Worm (Caenorhabditis elegans) whole organism, L1 larva: ENCODE results near the gene str-111.

Experiments
- aly-2 ChIP-seq: fragments of 150-350 bp; optimal IDR thresholded peaks from 2 replicates; lab custom pipeline; 2014; ENCODE audit warnings: missing biosample characterization, missing genetic modification characterization
- dsc-1 ChIP-seq: sonication (generic microtip); optimal IDR thresholded peaks from 2 replicates; lab custom pipeline; 2016; ENCODE audit warnings: mild to moderate bottlenecking, missing genetic modification characterization, missing compliant biosample characterization
- efl-1 ChIP-seq, 4 experiments: fragments of 150-350 bp; optimal IDR thresholded peaks in 3 of 4; peaks in 1 of 4; 1 replicate in 1 of 4; 2 replicates in 3 of 4; lab custom pipeline; 2014; ENCODE audit warnings: missing biosample characterization in 2 of 4, missing genetic modification characterization in 2 of 4, missing genetic modification reagents in 2 of 4
- egl-13 ChIP-seq: sonication (generic microtip); optimal IDR thresholded peaks from 2 replicates; lab custom pipeline; 2016; ENCODE audit warnings: missing genotype, missing genetic modification reagents, missing genetic modification characterization, missing compliant biosample characterization
- egl-27 ChIP-seq, 2 experiments: fragments of 150-350 bp in 1 of 2; sonication (generic microtip); optimal IDR thresholded peaks; 3 replicates each; lab custom pipeline; 2017 to 2018; ENCODE audit warnings: missing biosample characterization in 2 of 2, missing genetic modification characterization in 2 of 2, missing genetic modification reagents in 2 of 2
- lin-15B ChIP-seq: fragments of 150-350 bp; sonication (generic microtip); optimal IDR thresholded peaks from 3 replicates; lab custom pipeline; 2014; ENCODE audit warnings: missing biosample characterization, missing genetic modification characterization
- lsy-2 ChIP-seq, 2 experiments: fragments of 150-350 bp; optimal IDR thresholded peaks; 2 replicates each; lab custom pipeline; 2014; ENCODE audit warnings: missing biosample characterization in 2 of 2, missing genetic modification characterization in 2 of 2
- rnt-1 ChIP-seq: sonication (generic microtip); optimal IDR thresholded peaks from 2 replicates; lab custom pipeline; 2016; ENCODE audit warnings: mild to moderate bottlenecking, missing genetic modification characterization, moderate library complexity, missing compliant biosample characterization
- snpc-4 ChIP-seq: fragments of 150-350 bp; optimal IDR thresholded peaks from 2 replicates; lab custom pipeline; 2014; ENCODE audit warnings: missing biosample characterization, missing genetic modification characterization
- unc-98 ChIP-seq: fragments of 200-800 bp; sonication (Bioruptor generic); IDR thresholded peaks from 2 replicates; pipeline ENCODE4 v1.3.6; 2022; ENCODE audit warnings: missing genetic modification characterization, missing compliant biosample characterization

- TF ChIP-seq lin-15B (no peak), aly-2 (tag; lab: Kevin White, UChicago) (no peak), dsc-1 (no peak), egl-13 (no peak), unc-98 (GFP tag; lab: Robert Waterston, UW) (no peak), lsy-2 (tag; optimal IDR thresholded peaks at IDR 0.05; lab: Kevin White, UChicago) (no peak), snpc-4 (tag; lab: Kevin White, UChicago) (no peak), egl-27 (tag; optimal IDR thresholded peaks at IDR 0.05; lab: Kevin White, UChicago) (no peak), efl-1 (optimal IDR thresholded peaks at IDR 0.05; lab: Kevin White, UChicago) (no peak), efl-1 (GFP tag; optimal IDR thresholded peaks at IDR 0.05 in 1 of 2; lab: Kevin White, UChicago) (no peak), rnt-1 (no peak)
Observed at ce11 chrV:16174109-16174508, 5.2 kb upstream of the str-111 start.
